Worm (Caenorhabditis elegans) whole organism, L2 larva: ENCODE measurements around the gene plpr-1.

Experiments
- C34F6.9 ChIP-seq: fragments of 150-350 bp; optimal IDR thresholded peaks from 2 replicates; lab custom pipeline; 2014; ENCODE audit warnings: missing biosample characterization, missing genetic modification characterization
- F13H6.1 ChIP-seq: sonication (generic microtip); optimal IDR thresholded peaks from 2 replicates; lab custom pipeline; 2016; ENCODE audit warnings: missing genetic modification characterization, missing compliant biosample characterization
- R02D3.7 ChIP-seq: fragments of 150-350 bp; optimal IDR thresholded peaks from 2 replicates; lab custom pipeline; 2014; ENCODE audit warnings: missing biosample characterization, missing genetic modification characterization
- Y55F3AM.14 ChIP-seq: fragments of 200-800 bp; sonication (Bioruptor generic); optimal IDR thresholded peaks from 2 replicates; lab custom pipeline; 2018; ENCODE audit warnings: mild to moderate bottlenecking, missing genetic modification characterization, missing compliant biosample characterization
- ZK546.5 ChIP-seq: sonication (generic microtip); optimal IDR thresholded peaks from 2 replicates; lab custom pipeline; 2017; ENCODE audit warnings: missing biosample characterization, missing genetic modification characterization
- ama-1 ChIP-seq: fragments of 150-350 bp; optimal IDR thresholded peaks from 2 replicates; lab custom pipeline; 2018; ENCODE audit warnings: inconsistent platforms
- ceh-82 ChIP-seq: fragments of 150-350 bp; optimal IDR thresholded peaks from 2 replicates; lab custom pipeline; 2014; ENCODE audit warnings: missing biosample characterization, missing genetic modification characterization
- crh-2 ChIP-seq: sonication (generic microtip); optimal IDR thresholded peaks from 2 replicates; lab custom pipeline; 2017; ENCODE audit warnings: missing biosample characterization, missing genetic modification characterization
- dmd-4 ChIP-seq: sonication (generic microtip); optimal IDR thresholded peaks from 2 replicates; lab custom pipeline; 2017; ENCODE audit warnings: missing biosample characterization, missing genetic modification characterization
- egl-27 ChIP-seq: sonication (generic microtip); optimal IDR thresholded peaks from 3 replicates; lab custom pipeline; 2017; ENCODE audit warnings: missing biosample characterization, missing genetic modification reagents, missing genetic modification characterization
- elt-1 ChIP-seq: fragments of 150-350 bp; optimal IDR thresholded peaks from 2 replicates; lab custom pipeline; 2014; ENCODE audit warnings: missing biosample characterization, missing genetic modification characterization
- elt-3 ChIP-seq: sonication (generic microtip); optimal IDR thresholded peaks from 2 replicates; lab custom pipeline; 2017; ENCODE audit warnings: missing biosample characterization, missing genetic modification characterization
- fos-1 ChIP-seq: fragments of 150-350 bp; optimal IDR thresholded peaks from 2 replicates; lab custom pipeline; 2014; ENCODE audit warnings: missing biosample characterization, missing genetic modification characterization
- gmeb-1 ChIP-seq: fragments of 150-350 bp; optimal IDR thresholded peaks from 2 replicates; lab custom pipeline; 2014; ENCODE audit warnings: missing biosample characterization, missing genetic modification characterization
- lin-11 ChIP-seq: fragments of 150-350 bp; sonication (generic microtip); optimal IDR thresholded peaks from 2 replicates; lab custom pipeline; 2014; ENCODE audit warnings: missing biosample characterization, missing genetic modification characterization, inconsistent platforms, mixed read lengths
- lin-13 ChIP-seq: fragments of 150-350 bp; optimal IDR thresholded peaks from 2 replicates; lab custom pipeline; 2014; ENCODE audit warnings: missing biosample characterization, missing genetic modification reagents, missing genetic modification characterization
- lin-39 ChIP-seq: fragments of 150-350 bp; optimal IDR thresholded peaks from 2 replicates; lab custom pipeline; 2014; ENCODE audit warnings: missing biosample characterization, missing genetic modification reagents, missing genetic modification characterization
- lsy-2 ChIP-seq, 2 experiments: fragments of 150-350 bp in 1 of 2; sonication (generic microtip) in 1 of 2; optimal IDR thresholded peaks; 2 replicates each; lab custom pipeline; 2014 to 2017; ENCODE audit warnings: missing biosample characterization in 2 of 2, missing genetic modification characterization in 2 of 2
- mab-5 ChIP-seq: fragments of 150-350 bp; optimal IDR thresholded peaks from 2 replicates; lab custom pipeline; 2014; ENCODE audit warnings: missing biosample characterization, missing genetic modification characterization
- mbf-1 ChIP-seq: sonication (generic microtip); optimal IDR thresholded peaks from 2 replicates; lab custom pipeline; 2017; ENCODE audit warnings: missing biosample characterization, missing genetic modification characterization
- nhr-10 ChIP-seq: sonication (generic microtip); optimal IDR thresholded peaks from 2 replicates; lab custom pipeline; 2017; ENCODE audit warnings: missing biosample characterization, missing genetic modification characterization
- nhr-12 ChIP-seq: fragments of 150-350 bp; optimal IDR thresholded peaks from 2 replicates; lab custom pipeline; 2014; ENCODE audit warnings: missing biosample characterization, missing genetic modification characterization
- nhr-21 ChIP-seq: fragments of 150-350 bp; optimal IDR thresholded peaks from 2 replicates; lab custom pipeline; 2014; ENCODE audit warnings: missing biosample characterization, missing genetic modification characterization
- nhr-23 ChIP-seq: fragments of 150-350 bp; optimal IDR thresholded peaks from 2 replicates; lab custom pipeline; 2014; ENCODE audit warnings: missing biosample characterization, missing genetic modification reagents, missing genetic modification characterization
- nhr-237 ChIP-seq: fragments of 150-350 bp; optimal IDR thresholded peaks from 2 replicates; lab custom pipeline; 2014; ENCODE audit warnings: missing biosample characterization, missing genetic modification characterization
- nhr-25 ChIP-seq: fragments of 150-350 bp; sonication (generic microtip); optimal IDR thresholded peaks from 3 replicates; lab custom pipeline; 2014; ENCODE audit warnings: missing biosample characterization, missing genetic modification characterization
- nhr-6 ChIP-seq: fragments of 150-350 bp; optimal IDR thresholded peaks from 2 replicates; lab custom pipeline; 2014; ENCODE audit warnings: missing biosample characterization, missing genetic modification characterization
- nhr-77 ChIP-seq: fragments of 150-350 bp; optimal IDR thresholded peaks from 2 replicates; lab custom pipeline; 2014; ENCODE audit warnings: missing biosample characterization, missing genetic modification characterization
- peb-1 ChIP-seq: fragments of 150-350 bp; optimal IDR thresholded peaks from 2 replicates; lab custom pipeline; 2014; ENCODE audit warnings: missing biosample characterization, missing genetic modification characterization
- sem-4 ChIP-seq: fragments of 150-350 bp; optimal IDR thresholded peaks from 2 replicates; lab custom pipeline; 2014; ENCODE audit warnings: missing biosample characterization, missing genetic modification reagents, missing genetic modification characterization
- skn-1 ChIP-seq: sonication (generic microtip); optimal IDR thresholded peaks from 2 replicates; lab custom pipeline; 2017; ENCODE audit warnings: missing biosample characterization, missing genetic modification characterization
- sma-3 ChIP-seq: sonication (generic microtip); optimal IDR thresholded peaks from 2 replicates; lab custom pipeline; 2016; ENCODE audit warnings: missing genetic modification reagents, missing genetic modification characterization, missing compliant biosample characterization
- sma-9 ChIP-seq, 2 experiments: fragments of 150-350 bp in 1 of 2; sonication (generic microtip) in 1 of 2; optimal IDR thresholded peaks; 2 replicates each; lab custom pipeline; 2014 to 2016; ENCODE audit warnings: missing genetic modification characterization in 2 of 2, mild to moderate bottlenecking in 1 of 2, missing biosample characterization in 1 of 2, missing compliant biosample characterization in 1 of 2, missing genetic modification reagents in 1 of 2, moderate library complexity in 1 of 2
- snpc-4 ChIP-seq: fragments of 150-350 bp; optimal IDR thresholded peaks from 2 replicates; lab custom pipeline; 2014; ENCODE audit warnings: missing biosample characterization, missing genetic modification characterization
- unc-55 ChIP-seq: fragments of 150-350 bp; sonication (generic microtip); optimal IDR thresholded peaks from 3 replicates; lab custom pipeline; 2014; ENCODE audit warnings: missing biosample characterization, missing genetic modification reagents, missing genetic modification characterization
- unc-62 ChIP-seq: fragments of 150-350 bp; optimal IDR thresholded peaks from 2 replicates; lab custom pipeline; 2014; ENCODE audit warnings: missing biosample characterization, missing genetic modification reagents, missing genetic modification characterization
- ztf-11 ChIP-seq: sonication (generic microtip); optimal IDR thresholded peaks from 2 replicates; lab custom pipeline; 2017; ENCODE audit warnings: missing biosample characterization, missing genetic modification characterization
- ztf-4 ChIP-seq: fragments of 150-350 bp; optimal IDR thresholded peaks from 2 replicates; lab custom pipeline; 2014; ENCODE audit warnings: missing biosample characterization, missing genetic modification characterization

plpr-1 gene

ce11 chrII:11221771-11222355 is at the start of gene plpr-1:
plpr-1 (plus strand) TSS chrII:11222305.
- no peak for TF ChIP-seq nhr-77 (tag; lab: Kevin White, UChicago)
- no peak for TF ChIP-seq ama-1
- TF ChIP-seq gmeb-1 (tag; lab: Kevin White, UChicago), result no peak
- TF ChIP-seq lin-11 (tag; lab: Kevin White, UChicago), result no peak
- TF ChIP-seq sma-9 (GFP tag; optimal IDR thresholded peaks at IDR 0.05; lab: Kevin White, UChicago), result no peak
- TF ChIP-seq sma-9 (tag; optimal IDR thresholded peaks at IDR 0.05; lab: Kevin White, UChicago), result no peak
- TF ChIP-seq Y55F3AM.14 (GFP tag; lab: Kevin White, UChicago), result no peak
- no peak for TF ChIP-seq F13H6.1 (tag; lab: Kevin White, UChicago)
- TF ChIP-seq C34F6.9, result no peak
- no peak for TF ChIP-seq mbf-1 (tag; lab: Kevin White, UChicago)
- TF ChIP-seq lin-39 (tag; lab: Kevin White, UChicago), result no peak
- no peak for TF ChIP-seq egl-27 (tag; lab: Kevin White, UChicago)
- TF ChIP-seq elt-1 (tag; lab: Kevin White, UChicago), result no peak
- no peak for TF ChIP-seq sem-4 (tag; lab: Kevin White, UChicago)
- TF ChIP-seq, all 48 proteins: peak for 0

- TF ChIP-seq dmd-4 (tag; lab: Kevin White, UChicago) (no peak), peb-1 (tag; lab: Kevin White, UChicago) (no peak), nhr-77 (tag; lab: Kevin White, UChicago) (no peak), skn-1 (tag; lab: Kevin White, UChicago) (no peak), lsy-2 (tag; optimal IDR thresholded peaks at IDR 0.05; lab: Kevin White, UChicago) (no peak), nhr-237 (no peak), ceh-82 (tag; lab: Kevin White, UChicago) (no peak), elt-3 (tag; lab: Kevin White, UChicago) (no peak), snpc-4 (no peak), unc-55 (GFP tag; lab: Kevin White, UChicago) (no peak), nhr-23 (tag; lab: Kevin White, UChicago) (no peak), Y55F3AM.14 (GFP tag; lab: Kevin White, UChicago) (no peak), R02D3.7 (tag; lab: Kevin White, UChicago) (no peak), nhr-12 (tag; lab: Kevin White, UChicago) (no peak), lin-13 (no peak), nhr-10 (tag; lab: Kevin White, UChicago) (no peak), mab-5 (tag; lab: Kevin White, UChicago) (no peak), nhr-21 (tag; lab: Kevin White, UChicago) (no peak)
Measured at ce11 chrII:11175347-11175746, 46.8 kb upstream of the plpr-1 start.

- TF ChIP-seq sem-4 (tag; lab: Kevin White, UChicago) (no peak), unc-62 (GFP tag; lab: Kevin White, UChicago) (no peak), fos-1 (no peak), mbf-1 (tag; lab: Kevin White, UChicago) (no peak), Y55F3AM.14 (GFP tag; lab: Kevin White, UChicago) (no peak), ztf-4 (tag; lab: Kevin White, UChicago) (no peak), C34F6.9 (peak; percentile 6), lsy-2 (tag; optimal IDR thresholded peaks at IDR 0.05; lab: Kevin White, UChicago) (peak in 1 of 2 experiments; percentile 35), egl-27 (tag; lab: Kevin White, UChicago) (no peak), ama-1 (no peak), lin-13 (no peak), nhr-6 (tag; lab: Kevin White, UChicago) (no peak), lin-39 (tag; lab: Kevin White, UChicago) (no peak), nhr-25 (tag; lab: Kevin White, UChicago) (no peak), sma-3 (GFP tag; lab: Kevin White, UChicago) (no peak), unc-55 (GFP tag; lab: Kevin White, UChicago) (peak; percentile 15)
Measured at ce11 chrII:11176441-11176840, 45.7 kb upstream of the plpr-1 start.

ce11 chrII:11177376-11177775 is 44.7 kb upstream of the plpr-1 start, which contains the start of gene F37H8.6:
F37H8.6 (minus strand) TSS chrII:11177476.
- TF ChIP-seq ztf-11 (tag; lab: Kevin White, UChicago), result no peak
- TF ChIP-seq sem-4 (tag; lab: Kevin White, UChicago), result no peak
- TF ChIP-seq ZK546.5 (tag; lab: Kevin White, UChicago), result no peak
- TF ChIP-seq lin-13, result no peak
- TF ChIP-seq elt-1 (tag; lab: Kevin White, UChicago), result no peak
- TF ChIP-seq lin-39 (tag; lab: Kevin White, UChicago), result no peak
- TF ChIP-seq C34F6.9, result no peak
- TF ChIP-seq nhr-237, result no peak
- TF ChIP-seq crh-2 (tag; lab: Kevin White, UChicago), result no peak
- TF ChIP-seq, all 48 proteins: peak for 0
